Worm (Caenorhabditis elegans): ENCODE results near the gene msh-5.

msh-5 gene

ce11 chrIV:13154391-13155283, at the start of gene msh-5, which contains the start of gene crld-1:
TSS of gene msh-5 (plus strand) at chrIV:13155233.
TSS of gene crld-1 (minus strand) at chrIV:13154441.
- no peak for TF ChIP-seq med-1 (GFP tag; optimal IDR thresholded peaks at IDR 0.05; ENCODE audit: insufficient read depth)
- no peak for TF ChIP-seq ztf-29 (GFP tag; IDR thresholded peaks at IDR 0.05)
- TF ChIP-seq ref-1 (GFP tag; conservative IDR thresholded peaks at IDR 0.05) = no peak
- TF ChIP-seq cog-1 (tag; optimal IDR thresholded peaks at IDR 0.05) = no peak
- TF ChIP-seq T22C8.4 (GFP tag; IDR thresholded peaks at IDR 0.05) = no peak
- TF ChIP-seq flt-1 (GFP tag; IDR thresholded peaks at IDR 0.05) = no peak
- TF ChIP-seq tab-1 (GFP tag; IDR thresholded peaks at IDR 0.05) = no peak
- no peak for TF ChIP-seq ztf-23 (GFP tag; IDR thresholded peaks at IDR 0.05)
- no peak for TF ChIP-seq klf-2 (GFP tag; conservative IDR thresholded peaks at IDR 0.05)

- TF ChIP-seq T22C8.4 (GFP tag; IDR thresholded peaks at IDR 0.05) (no peak), cog-1 (tag; optimal IDR thresholded peaks at IDR 0.05) (no peak), ztf-23 (GFP tag; IDR thresholded peaks at IDR 0.05) (no peak), med-1 (GFP tag; optimal IDR thresholded peaks at IDR 0.05; ENCODE audit: insufficient read depth) (no peak), ztf-29 (GFP tag; IDR thresholded peaks at IDR 0.05) (no peak), ref-1 (GFP tag; conservative IDR thresholded peaks at IDR 0.05) (no peak), tab-1 (GFP tag; IDR thresholded peaks at IDR 0.05) (no peak), flt-1 (GFP tag; IDR thresholded peaks at IDR 0.05) (no peak), klf-2 (GFP tag; conservative IDR thresholded peaks at IDR 0.05) (no peak)
Measured at ce11 chrIV:13107359-13107758, 47.7 kb upstream of the msh-5 start, which contains the start of gene B0564.2. TSS of gene B0564.2 (plus strand) at chrIV:13107659.

ce11 chrIV:13108430-13108829, 46.6 kb upstream of the msh-5 start:
- TF ChIP-seq ztf-23 (GFP tag; IDR thresholded peaks at IDR 0.05) = no peak
- TF ChIP-seq ztf-29 (GFP tag; IDR thresholded peaks at IDR 0.05) = no peak
- TF ChIP-seq cog-1 (tag; optimal IDR thresholded peaks at IDR 0.05) = no peak

ce11 chrIV:13109751-13110150, 45.3 kb upstream of the msh-5 start, which contains the start of gene best-1:
TSS of gene best-1 (minus strand) at chrIV:13109779.
- TF ChIP-seq flt-1 (GFP tag; IDR thresholded peaks at IDR 0.05) = no peak
- TF ChIP-seq ztf-29 (GFP tag; IDR thresholded peaks at IDR 0.05) = no peak
- no peak for TF ChIP-seq klf-2 (GFP tag; conservative IDR thresholded peaks at IDR 0.05)
- no peak for TF ChIP-seq T22C8.4 (GFP tag; IDR thresholded peaks at IDR 0.05)
- TF ChIP-seq med-1 (GFP tag; optimal IDR thresholded peaks at IDR 0.05; ENCODE audit: insufficient read depth) = no peak
- TF ChIP-seq tab-1 (GFP tag; IDR thresholded peaks at IDR 0.05) = no peak
- TF ChIP-seq cog-1 (tag; optimal IDR thresholded peaks at IDR 0.05) = no peak
- no peak for TF ChIP-seq ref-1 (GFP tag; conservative IDR thresholded peaks at IDR 0.05)
- no peak for TF ChIP-seq ztf-23 (GFP tag; IDR thresholded peaks at IDR 0.05)

- TF ChIP-seq klf-2 (GFP tag; conservative IDR thresholded peaks at IDR 0.05) (no peak), flt-1 (GFP tag; IDR thresholded peaks at IDR 0.05) (no peak), med-1 (GFP tag; optimal IDR thresholded peaks at IDR 0.05; ENCODE audit: insufficient read depth) (no peak), ref-1 (GFP tag; conservative IDR thresholded peaks at IDR 0.05) (no peak), T22C8.4 (GFP tag; IDR thresholded peaks at IDR 0.05) (no peak), cog-1 (tag; optimal IDR thresholded peaks at IDR 0.05) (no peak), tab-1 (GFP tag; IDR thresholded peaks at IDR 0.05) (no peak), ztf-23 (GFP tag; IDR thresholded peaks at IDR 0.05) (no peak), ztf-29 (GFP tag; IDR thresholded peaks at IDR 0.05) (no peak)
Measured at ce11 chrIV:13110876-13111275, 44.2 kb upstream of the msh-5 start.

ce11 chrIV:13112982-13113381, 42.1 kb upstream of the msh-5 start, which contains the start of gene best-2:
TSS of gene best-2 (minus strand) at chrIV:13113082.
- TF ChIP-seq ref-1 (GFP tag; conservative IDR thresholded peaks at IDR 0.05) = no peak
- no peak for TF ChIP-seq T22C8.4 (GFP tag; IDR thresholded peaks at IDR 0.05)
- no peak for TF ChIP-seq ztf-23 (GFP tag; IDR thresholded peaks at IDR 0.05)
- TF ChIP-seq ztf-29 (GFP tag; IDR thresholded peaks at IDR 0.05) = no peak
- no peak for TF ChIP-seq flt-1 (GFP tag; IDR thresholded peaks at IDR 0.05)
- no peak for TF ChIP-seq tab-1 (GFP tag; IDR thresholded peaks at IDR 0.05)

ce11 chrIV:13116679-13117078, 38.4 kb upstream of the msh-5 start:
- no peak for TF ChIP-seq med-1 (GFP tag; optimal IDR thresholded peaks at IDR 0.05; ENCODE audit: insufficient read depth)
- no peak for TF ChIP-seq ref-1 (GFP tag; conservative IDR thresholded peaks at IDR 0.05)
- TF ChIP-seq ztf-23 (GFP tag; IDR thresholded peaks at IDR 0.05) = no peak
- no peak for TF ChIP-seq flt-1 (GFP tag; IDR thresholded peaks at IDR 0.05)
- TF ChIP-seq tab-1 (GFP tag; IDR thresholded peaks at IDR 0.05) = no peak
- no peak for TF ChIP-seq klf-2 (GFP tag; conservative IDR thresholded peaks at IDR 0.05)
- TF ChIP-seq cog-1 (tag; optimal IDR thresholded peaks at IDR 0.05) = no peak
- TF ChIP-seq ztf-29 (GFP tag; IDR thresholded peaks at IDR 0.05) = no peak
- no peak for TF ChIP-seq T22C8.4 (GFP tag; IDR thresholded peaks at IDR 0.05)

- TF ChIP-seq T22C8.4 (GFP tag; IDR thresholded peaks at IDR 0.05) (no peak), klf-2 (GFP tag; conservative IDR thresholded peaks at IDR 0.05) (no peak), ztf-29 (GFP tag; IDR thresholded peaks at IDR 0.05) (no peak), med-1 (GFP tag; optimal IDR thresholded peaks at IDR 0.05; ENCODE audit: insufficient read depth) (no peak), tab-1 (GFP tag; IDR thresholded peaks at IDR 0.05) (no peak), ztf-23 (GFP tag; IDR thresholded peaks at IDR 0.05) (no peak), cog-1 (tag; optimal IDR thresholded peaks at IDR 0.05) (no peak), ref-1 (GFP tag; conservative IDR thresholded peaks at IDR 0.05) (no peak), flt-1 (GFP tag; IDR thresholded peaks at IDR 0.05) (no peak)
Measured at ce11 chrIV:13118794-13119193, 36.2 kb upstream of the msh-5 start, which contains the start of gene unc-30. TSS of gene unc-30 (plus strand) at chrIV:13118977.

ce11 chrIV:13121396-13121795, 33.6 kb upstream of the msh-5 start:
- TF ChIP-seq med-1 (GFP tag; optimal IDR thresholded peaks at IDR 0.05; ENCODE audit: insufficient read depth) (no peak), ztf-29 (GFP tag; IDR thresholded peaks at IDR 0.05) (no peak), klf-2 (GFP tag; conservative IDR thresholded peaks at IDR 0.05) (no peak), flt-1 (GFP tag; IDR thresholded peaks at IDR 0.05) (no peak), tab-1 (GFP tag; IDR thresholded peaks at IDR 0.05) (no peak), ztf-23 (GFP tag; IDR thresholded peaks at IDR 0.05) (no peak), cog-1 (tag; optimal IDR thresholded peaks at IDR 0.05) (no peak), T22C8.4 (GFP tag; IDR thresholded peaks at IDR 0.05) (no peak), ref-1 (GFP tag; conservative IDR thresholded peaks at IDR 0.05) (no peak)

Measured in whole organism, midembryonic.